Worm (Caenorhabditis elegans): ENCODE data around the gene acr-17.

The acr-17 gene

ce11 chrV:2614986-2615687 is 6.7 kb downstream of the acr-17 start, which contains the start of gene F53E10.1 (continued):
- TF ChIP-seq F49E8.2 (tag; optimal IDR thresholded peaks at IDR 0.05; ENCODE audit: borderline replicate concordance) = no peak
- no peak for TF ChIP-seq T26A8.4 (GFP tag; IDR thresholded peaks at IDR 0.05)
- no peak for TF ChIP-seq ztf-11 (tag; optimal IDR thresholded peaks at IDR 0.05)
- TF ChIP-seq Y48G9A.11 (GFP tag; IDR thresholded peaks at IDR 0.05) = no peak
- TF ChIP-seq nhr-76 (tag; optimal IDR thresholded peaks at IDR 0.05) = no peak
- no peak for TF ChIP-seq lir-3 (tag; optimal IDR thresholded peaks at IDR 0.05)
- TF ChIP-seq ztf-7 (tag; optimal IDR thresholded peaks at IDR 0.05) = no peak
- TF ChIP-seq nhr-10 (tag; optimal IDR thresholded peaks at IDR 0.05) = no peak
- TF ChIP-seq aha-1 (tag) = peak; percentile 90
- peak; percentile 99 for TF ChIP-seq nhr-28 (tag; optimal IDR thresholded peaks at IDR 0.05)
- TF ChIP-seq nhr-111 (GFP tag; optimal IDR thresholded peaks at IDR 0.05) = no peak
- TF ChIP-seq lin-15B (tag; optimal IDR thresholded peaks at IDR 0.05) = no peak
- no peak for TF ChIP-seq jun-1 (tag; optimal IDR thresholded peaks at IDR 0.05)
- no peak for TF ChIP-seq gei-8 (GFP tag; optimal IDR thresholded peaks at IDR 0.05)
- TF ChIP-seq madf-5 (GFP tag; IDR thresholded peaks at IDR 0.05) = no peak
- TF ChIP-seq lin-1 (GFP tag; IDR thresholded peaks at IDR 0.05) = no peak
- TF ChIP-seq mxl-2 (GFP tag; conservative IDR thresholded peaks at IDR 0.05) = no peak
- TF ChIP-seq dmd-8 (GFP tag; IDR thresholded peaks at IDR 0.05) = no peak
- TF ChIP-seq pqm-1 (tag; optimal IDR thresholded peaks at IDR 0.05) = no peak
- TF ChIP-seq mdt-29 (GFP tag; IDR thresholded peaks at IDR 0.05) = no peak
- TF ChIP-seq hlh-11 (tag; optimal IDR thresholded peaks at IDR 0.05) = peak; percentile 90
- no peak for TF ChIP-seq attf-4 (tag; optimal IDR thresholded peaks at IDR 0.05)
- TF ChIP-seq mep-1 (tag; optimal IDR thresholded peaks at IDR 0.05) = peak; percentile 71
- no peak for TF ChIP-seq madf-9 (GFP tag; conservative IDR thresholded peaks at IDR 0.05)
- no peak for TF ChIP-seq F44E2.7 (GFP tag; IDR thresholded peaks at IDR 0.05)
- no peak for TF ChIP-seq arid-1 (GFP tag; conservative IDR thresholded peaks at IDR 0.05)
- TF ChIP-seq R02D3.7 (tag; optimal IDR thresholded peaks at IDR 0.05) = no peak
- TF ChIP-seq daf-8 (GFP tag; IDR thresholded peaks at IDR 0.05) = no peak
- TF ChIP-seq lsy-2 (tag; optimal IDR thresholded peaks at IDR 0.05) = peak in 1 of 2 experiments; percentile 1
- TF ChIP-seq Y5F2A.4 (GFP tag; optimal IDR thresholded peaks at IDR 0.05) = no peak
- no peak for TF ChIP-seq tag-97 (GFP tag; IDR thresholded peaks at IDR 0.05)
- no peak for TF ChIP-seq ces-1 (GFP tag; optimal IDR thresholded peaks at IDR 0.05)
- no peak for TF ChIP-seq lin-39 (tag; optimal IDR thresholded peaks at IDR 0.05)
- peak; percentile 84 for TF ChIP-seq dve-1 (tag; optimal IDR thresholded peaks at IDR 0.05; ENCODE audit: insufficient read depth)
- peak; percentile 57 for TF ChIP-seq mes-2 (tag; optimal IDR thresholded peaks at IDR 0.05; ENCODE audit: poor library complexity, severe bottlenecking)
- TF ChIP-seq saeg-2 (GFP tag; IDR thresholded peaks at IDR 0.05) = no peak
- no peak for TF ChIP-seq ctbp-1 (GFP tag; IDR thresholded peaks at IDR 0.05)
- no peak for TF ChIP-seq ceh-62 (tag; optimal IDR thresholded peaks at IDR 0.05)
- peak; percentile 72 for TF ChIP-seq dmd-6 (GFP tag; IDR thresholded peaks at IDR 0.05)
- no peak for TF ChIP-seq nhr-102 (tag; optimal IDR thresholded peaks at IDR 0.05)
- no peak for TF ChIP-seq zip-11 (GFP tag; IDR thresholded peaks at IDR 0.05)
- peak; percentile 53 for TF ChIP-seq nhr-77 (tag; optimal IDR thresholded peaks at IDR 0.05)
- TF ChIP-seq Y75B8A.6 (GFP tag; IDR thresholded peaks at IDR 0.05) = no peak
- TF ChIP-seq nhr-237 (tag; optimal IDR thresholded peaks at IDR 0.05) = no peak
- no peak for TF ChIP-seq snpc-4 (tag; optimal IDR thresholded peaks at IDR 0.05)
- TF ChIP-seq D1046.2 (GFP tag; IDR thresholded peaks at IDR 0.05) = no peak
- TF ChIP-seq unc-62 (GFP tag; optimal IDR thresholded peaks at IDR 0.05 in 1 of 2) = no peak
- no peak for TF ChIP-seq unc-62 (tag; optimal IDR thresholded peaks at IDR 0.05)
- peak; percentile 48 for TF ChIP-seq nhr-6 (tag; optimal IDR thresholded peaks at IDR 0.05)
- no peak for TF ChIP-seq sdz-12 (GFP tag; optimal IDR thresholded peaks at IDR 0.05)
- TF ChIP-seq daf-16 (GFP tag; optimal IDR thresholded peaks at IDR 0.05) = peak in 1 of 2 experiments; percentile 26
- TF ChIP-seq daf-16 (tag; optimal IDR thresholded peaks at IDR 0.05) = peak; percentile 77
